Worm (Caenorhabditis elegans) whole organism, L3 larva: ENCODE measurements around the gene srxa-18.

Experiments
- R02D3.7 ChIP-seq: fragments of 150-350 bp; optimal IDR thresholded peaks from 2 replicates; lab custom pipeline; 2014; ENCODE audit warnings: missing biosample characterization, missing genetic modification characterization
- ZK546.5 ChIP-seq: sonication (generic microtip); optimal IDR thresholded peaks from 2 replicates; lab custom pipeline; 2017; ENCODE audit warnings: missing biosample characterization, missing genetic modification characterization
- aly-2 ChIP-seq: fragments of 150-350 bp; optimal IDR thresholded peaks from 2 replicates; lab custom pipeline; 2014; ENCODE audit warnings: missing biosample characterization, missing genetic modification characterization
- ama-1 ChIP-seq: fragments of 150-350 bp; optimal IDR thresholded peaks from 2 replicates; lab custom pipeline; 2018
- ceh-16 ChIP-seq: sonication (generic microtip); optimal IDR thresholded peaks from 2 replicates; lab custom pipeline; 2017; ENCODE audit warnings: missing biosample characterization, missing genetic modification characterization
- ceh-28 ChIP-seq: fragments of 150-350 bp; optimal IDR thresholded peaks from 2 replicates; lab custom pipeline; 2014; ENCODE audit warnings: missing biosample characterization, missing genetic modification reagents, missing genetic modification characterization
- ceh-82 ChIP-seq: fragments of 150-350 bp; optimal IDR thresholded peaks from 2 replicates; lab custom pipeline; 2014; ENCODE audit warnings: missing biosample characterization, missing genetic modification characterization
- ceh-9 ChIP-seq: sonication (generic microtip); optimal IDR thresholded peaks from 2 replicates; lab custom pipeline; 2018; ENCODE audit warnings: missing biosample characterization, missing genetic modification characterization
- daf-12 ChIP-seq: fragments of 150-350 bp; optimal IDR thresholded peaks from 2 replicates; lab custom pipeline; 2014; ENCODE audit warnings: missing biosample characterization, missing genetic modification reagents, missing genetic modification characterization
- egl-27 ChIP-seq: sonication (generic microtip); optimal IDR thresholded peaks from 4 replicates; lab custom pipeline; 2017; ENCODE audit warnings: missing biosample characterization, missing genetic modification reagents, missing genetic modification characterization
- egl-5 ChIP-seq: fragments of 150-350 bp; optimal IDR thresholded peaks from 2 replicates; lab custom pipeline; 2017; ENCODE audit warnings: missing biosample characterization, missing genetic modification reagents, missing genetic modification characterization, inconsistent platforms
- elt-1 ChIP-seq: fragments of 150-350 bp; optimal IDR thresholded peaks from 2 replicates; lab custom pipeline; 2014; ENCODE audit warnings: missing biosample characterization, missing genetic modification characterization
- elt-2 ChIP-seq: sonication (generic microtip); optimal IDR thresholded peaks from 2 replicates; lab custom pipeline; 2016; ENCODE audit warnings: missing genetic modification reagents, mild to moderate bottlenecking, missing genetic modification characterization, missing compliant biosample characterization
- elt-3 ChIP-seq, 3 experiments: fragments of 150-350 bp in 1 of 3; sonication (generic microtip) in 2 of 3; optimal IDR thresholded peaks; 2 replicates in 2 of 3; 4 replicates in 1 of 3; lab custom pipeline; 2014 to 2017; ENCODE audit warnings: missing biosample characterization in 3 of 3, missing genetic modification characterization in 3 of 3
- eor-1 ChIP-seq, 2 experiments: fragments of 150-350 bp; optimal IDR thresholded peaks; 2 replicates each; lab custom pipeline; 2014 to 2018; ENCODE audit warnings: missing biosample characterization in 2 of 2, missing genetic modification characterization in 2 of 2
- fkh-10 ChIP-seq: sonication (generic microtip); optimal IDR thresholded peaks from 2 replicates; lab custom pipeline; 2017; ENCODE audit warnings: missing biosample characterization, missing genetic modification reagents, missing genetic modification characterization
- fkh-2 ChIP-seq: fragments of 150-350 bp; optimal IDR thresholded peaks from 2 replicates; lab custom pipeline; 2014; ENCODE audit warnings: missing biosample characterization, missing genetic modification reagents, missing genetic modification characterization
- hmg-11 ChIP-seq: sonication (generic microtip); optimal IDR thresholded peaks from 2 replicates; lab custom pipeline; 2016; ENCODE audit warnings: missing genetic modification characterization, missing compliant biosample characterization
- jun-1 ChIP-seq: fragments of 150-350 bp; optimal IDR thresholded peaks from 2 replicates; lab custom pipeline; 2014; ENCODE audit warnings: missing biosample characterization, missing genetic modification reagents, missing genetic modification characterization
- lsy-12 ChIP-seq: sonication (generic microtip); optimal IDR thresholded peaks from 2 replicates; lab custom pipeline; 2016; ENCODE audit warnings: mild to moderate bottlenecking, missing genetic modification characterization, missing compliant biosample characterization
- mdl-1 ChIP-seq: fragments of 150-350 bp; optimal IDR thresholded peaks from 2 replicates; lab custom pipeline; 2014; ENCODE audit warnings: missing biosample characterization, missing genetic modification characterization
- mml-1 ChIP-seq: fragments of 150-350 bp; sonication (generic microtip); optimal IDR thresholded peaks from 3 replicates; lab custom pipeline; 2014; ENCODE audit warnings: missing biosample characterization, missing genetic modification characterization
- nfya-1 ChIP-seq: sonication (generic microtip); optimal IDR thresholded peaks from 2 replicates; lab custom pipeline; 2017; ENCODE audit warnings: missing genetic modification characterization, mild to moderate bottlenecking, missing compliant biosample characterization, antibody characterized with exemption, moderate library complexity; ENCODE audit not compliant: insufficient read depth
- nhr-11 ChIP-seq: fragments of 150-350 bp; optimal IDR thresholded peaks from 2 replicates; lab custom pipeline; 2014; ENCODE audit warnings: missing biosample characterization, missing genetic modification characterization
- nhr-12 ChIP-seq: fragments of 150-350 bp; optimal IDR thresholded peaks from 2 replicates; lab custom pipeline; 2014; ENCODE audit warnings: missing biosample characterization, missing genetic modification characterization
- nhr-25 ChIP-seq: sonication (generic microtip); optimal IDR thresholded peaks from 2 replicates; lab custom pipeline; 2017; ENCODE audit warnings: missing biosample characterization, missing genetic modification characterization
- nhr-28 ChIP-seq: fragments of 150-350 bp; optimal IDR thresholded peaks from 2 replicates; lab custom pipeline; 2014; ENCODE audit warnings: missing biosample characterization, missing genetic modification characterization
- nhr-43 ChIP-seq: sonication (generic microtip); optimal IDR thresholded peaks from 2 replicates; lab custom pipeline; 2016; ENCODE audit warnings: mild to moderate bottlenecking, missing genetic modification characterization, missing compliant biosample characterization; ENCODE audit not compliant: poor library complexity, severe bottlenecking
- nhr-67 ChIP-seq: fragments of 150-350 bp; optimal IDR thresholded peaks from 2 replicates; lab custom pipeline; 2014; ENCODE audit warnings: missing biosample characterization, missing genetic modification characterization
- nhr-76 ChIP-seq: fragments of 150-350 bp; sonication (generic microtip); optimal IDR thresholded peaks from 5 replicates; lab custom pipeline; 2014; ENCODE audit warnings: missing biosample characterization, missing genetic modification characterization
- nhr-77 ChIP-seq: fragments of 150-350 bp; optimal IDR thresholded peaks from 2 replicates; lab custom pipeline; 2014; ENCODE audit warnings: missing biosample characterization, missing genetic modification characterization
- pha-4 ChIP-seq: fragments of 150-350 bp; optimal IDR thresholded peaks from 2 replicates; lab custom pipeline; 2014; ENCODE audit warnings: missing biosample characterization, missing genetic modification reagents, missing genetic modification characterization
- pqm-1 ChIP-seq: fragments of 150-350 bp; optimal IDR thresholded peaks from 2 replicates; lab custom pipeline; 2017; ENCODE audit warnings: missing biosample characterization, missing genetic modification characterization, inconsistent platforms
- sea-2 ChIP-seq: fragments of 150-350 bp; sonication (generic microtip); optimal IDR thresholded peaks from 4 replicates; lab custom pipeline; 2014; ENCODE audit warnings: missing biosample characterization, missing genetic modification reagents, missing genetic modification characterization
- snpc-4 ChIP-seq: fragments of 150-350 bp; optimal IDR thresholded peaks from 2 replicates; lab custom pipeline; 2014; ENCODE audit warnings: missing biosample characterization, missing genetic modification characterization
- unc-39 ChIP-seq: sonication (generic microtip); optimal IDR thresholded peaks from 4 replicates; lab custom pipeline; 2017; ENCODE audit warnings: missing biosample characterization, missing genetic modification characterization
- unc-62 ChIP-seq: fragments of 150-350 bp; sonication (generic microtip); optimal IDR thresholded peaks from 4 replicates; lab custom pipeline; 2014; ENCODE audit warnings: missing biosample characterization, missing genetic modification reagents, missing genetic modification characterization
- zag-1 ChIP-seq: fragments of 150-350 bp; optimal IDR thresholded peaks from 2 replicates; lab custom pipeline; 2014; ENCODE audit warnings: missing biosample characterization, missing genetic modification characterization
- ztf-11 ChIP-seq: fragments of 150-350 bp; optimal IDR thresholded peaks from 2 replicates; lab custom pipeline; 2014; ENCODE audit warnings: missing biosample characterization, missing genetic modification characterization
- ztf-4 ChIP-seq: fragments of 150-350 bp; optimal IDR thresholded peaks from 2 replicates; lab custom pipeline; 2014; ENCODE audit warnings: missing biosample characterization, missing genetic modification characterization

The srxa-18 gene

DNA sequence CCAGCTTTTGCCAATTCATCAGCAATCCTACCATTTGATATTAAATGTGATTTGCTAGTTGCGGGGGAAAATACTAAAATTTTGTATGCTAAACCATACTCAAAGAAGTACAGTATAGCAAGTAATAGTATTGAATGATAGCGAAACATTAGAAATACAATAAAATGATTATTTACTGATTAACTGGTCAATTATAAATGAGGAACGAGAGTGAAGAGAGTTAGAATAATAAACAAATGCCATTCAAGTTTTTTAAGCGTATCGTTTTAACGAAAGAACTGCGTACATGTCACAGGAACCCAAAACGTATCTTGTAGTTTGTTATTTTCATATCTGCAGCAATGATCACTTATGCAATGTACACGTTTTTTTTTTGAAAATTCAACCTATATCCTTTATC is 22.4 kb downstream of the srxa-18 start, which contains the start of gene ugt-47:
ugt-47 (minus strand) TSS at position 169 of the 400 bp plus-strand sequence.
- TF ChIP-seq fkh-10 (GFP tag; lab: Kevin White, UChicago) (no peak), elt-2 (tag; lab: Kevin White, UChicago) (peak; percentile 61)

ce11 chrV:10096932-10097331 is 23.9 kb downstream of the srxa-18 start:
- peak; percentile 60 for TF ChIP-seq pqm-1 (tag; lab: Kevin White, UChicago)
- no peak for TF ChIP-seq elt-3 (tag; optimal IDR thresholded peaks at IDR 0.05; lab: Kevin White, UChicago)
- no peak for TF ChIP-seq R02D3.7 (tag; lab: Kevin White, UChicago)
- no peak for TF ChIP-seq nhr-11 (tag; lab: Kevin White, UChicago)
- no peak for TF ChIP-seq daf-12 (tag; lab: Kevin White, UChicago)
- no peak for TF ChIP-seq nhr-28
- no peak for TF ChIP-seq ceh-16 (tag; lab: Kevin White, UChicago)
- no peak for TF ChIP-seq ceh-9 (tag; lab: Kevin White, UChicago)
- TF ChIP-seq nfya-1 (tag; lab: Kevin White, UChicago) = peak; percentile 62
- no peak for TF ChIP-seq egl-27 (tag; lab: Kevin White, UChicago)
- TF ChIP-seq unc-62 = no peak
- TF ChIP-seq elt-2 (tag; lab: Kevin White, UChicago) = peak; percentile 92
- TF ChIP-seq nhr-12 (tag; lab: Kevin White, UChicago) = no peak
- no peak for TF ChIP-seq fkh-10 (GFP tag; lab: Kevin White, UChicago)
- no peak for TF ChIP-seq lsy-12
- no peak for TF ChIP-seq jun-1
- TF ChIP-seq pha-4 (tag; lab: Kevin White, UChicago) = peak; percentile 12
- TF ChIP-seq ztf-11 = no peak
- no peak for TF ChIP-seq ceh-82 (tag; lab: Kevin White, UChicago)

DNA sequence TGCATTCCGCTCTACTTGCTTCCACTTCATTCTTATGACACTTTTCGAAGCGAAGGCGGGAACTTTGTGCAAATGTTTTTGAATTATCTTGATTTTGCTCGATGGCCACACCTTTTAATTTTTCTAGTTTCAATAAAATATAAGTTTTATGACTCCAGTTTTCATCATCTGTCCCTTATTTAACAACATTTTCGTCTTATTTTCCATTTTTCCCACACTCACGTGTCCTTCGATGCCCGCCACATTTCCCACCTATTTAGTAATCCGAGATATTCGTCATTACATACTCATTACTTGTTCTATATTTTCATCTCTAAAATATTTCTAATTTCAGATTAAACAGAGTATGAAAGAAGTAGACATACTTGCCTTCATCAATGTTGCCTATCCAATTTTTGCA is 26.4 kb downstream of the srxa-18 start, which contains the start of gene srd-49:
srd-49 (plus strand) TSS at position 301 of the 400 bp plus-strand sequence.
- TF ChIP-seq sea-2 = no peak
- no peak for TF ChIP-seq lsy-12
- TF ChIP-seq nhr-43 = no peak
- TF ChIP-seq nhr-25 = no peak
- TF ChIP-seq aly-2 (tag; lab: Kevin White, UChicago) = no peak
- no peak for TF ChIP-seq eor-1 (tag; optimal IDR thresholded peaks at IDR 0.05; lab: Kevin White, UChicago)
- no peak for TF ChIP-seq nhr-12 (tag; lab: Kevin White, UChicago)

ce11 chrV:10091152-10091551 is 29.6 kb downstream of the srxa-18 start, which contains the start of gene R04B5.11:
Gene R04B5.11, minus strand, starts transcription at chrV:10091252.
- TF ChIP-seq zag-1 (tag; lab: Kevin White, UChicago) (no peak), egl-27 (tag; lab: Kevin White, UChicago) (no peak), eor-1 (tag; optimal IDR thresholded peaks at IDR 0.05; lab: Kevin White, UChicago) (no peak), elt-2 (tag; lab: Kevin White, UChicago) (no peak), ztf-11 (no peak), snpc-4 (tag; lab: Kevin White, UChicago) (no peak), hmg-11 (tag; lab: Kevin White, UChicago) (no peak), unc-39 (tag; lab: Kevin White, UChicago) (no peak), ZK546.5 (tag; lab: Kevin White, UChicago) (no peak), nhr-67 (no peak), nhr-77 (tag; lab: Kevin White, UChicago) (no peak), pha-4 (tag; lab: Kevin White, UChicago) (no peak), R02D3.7 (tag; lab: Kevin White, UChicago) (no peak), ceh-9 (tag; lab: Kevin White, UChicago) (no peak), egl-5 (no peak), lsy-12 (no peak), nhr-25 (no peak), nfya-1 (tag; lab: Kevin White, UChicago) (no peak)

DNA sequence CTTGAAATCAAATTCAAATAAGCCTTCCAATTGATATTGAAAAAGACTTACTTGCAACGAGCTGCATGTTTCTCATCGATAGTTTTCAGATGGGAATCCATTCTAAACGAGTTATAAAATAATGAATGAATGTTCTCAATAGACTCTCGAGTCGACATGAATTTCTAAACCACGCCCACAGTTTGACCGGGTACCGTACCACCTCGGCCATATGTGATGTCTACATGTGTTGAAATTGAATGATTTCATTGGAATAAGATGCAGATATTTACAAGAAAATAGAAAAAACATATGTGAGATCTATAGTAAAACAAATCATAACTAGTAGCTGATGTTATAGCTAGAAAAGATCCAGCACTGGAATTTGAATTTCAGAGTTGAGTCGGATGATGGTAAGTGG is 30.3 kb downstream of the srxa-18 start, which contains the start of gene R04B5.7:
R04B5.7 (minus strand) TSS at position 101 of the 400 bp plus-strand sequence.
- TF ChIP-seq ztf-4 (tag; lab: Kevin White, UChicago) = no peak
- TF ChIP-seq mdl-1 (tag; lab: Kevin White, UChicago) = no peak
- TF ChIP-seq nhr-11 (tag; lab: Kevin White, UChicago) = no peak
- TF ChIP-seq mml-1 = no peak
- TF ChIP-seq elt-3 (tag; optimal IDR thresholded peaks at IDR 0.05; lab: Kevin White, UChicago) = no peak
- no peak for TF ChIP-seq nhr-76
- TF ChIP-seq fkh-2 (tag; lab: Kevin White, UChicago) = no peak
- no peak for TF ChIP-seq ceh-16 (tag; lab: Kevin White, UChicago)
- TF ChIP-seq nhr-28 = no peak
- TF ChIP-seq ceh-82 (tag; lab: Kevin White, UChicago) = no peak
- no peak for TF ChIP-seq ceh-28
- no peak for TF ChIP-seq hmg-11 (tag; lab: Kevin White, UChicago)
- TF ChIP-seq nfya-1 (tag; lab: Kevin White, UChicago) = no peak
- no peak for TF ChIP-seq nhr-12 (tag; lab: Kevin White, UChicago)
- TF ChIP-seq ceh-9 (tag; lab: Kevin White, UChicago) = no peak
- TF ChIP-seq nhr-67 = no peak
- TF ChIP-seq unc-39 (tag; lab: Kevin White, UChicago) = no peak
- TF ChIP-seq elt-1 (tag; lab: Kevin White, UChicago) = no peak
- TF ChIP-seq ztf-11 = no peak
- TF ChIP-seq ama-1 = no peak
